Fruit fly (Drosophila melanogaster): ENCODE data around the gene CG5149.

CG5149 gene

dm6 chr2L:7401627-7402026, 13.6 kb upstream of the CG5149 start (continued):
- TF ChIP-seq C15 (GFP tag; IDR thresholded peaks at IDR 0.05) (no peak), CG3995 (GFP tag; optimal IDR thresholded peaks at IDR 0.05) (no peak), Pdp1 (GFP tag; optimal IDR thresholded peaks at IDR 0.05) (peak; percentile 23 to 62), CG8281 (tag; optimal IDR thresholded peaks at IDR 0.05) (peak; percentile 7), ro (GFP tag; IDR thresholded peaks at IDR 0.05) (peak; percentile 74), CG10959 (GFP tag; IDR thresholded peaks at IDR 0.05) (peak; percentile 66; the same call in 1 of the 2 replicates), Fer2 (tag; optimal IDR thresholded peaks at IDR 0.05) (peak; percentile 56), CG18599 (GFP tag; optimal IDR thresholded peaks at IDR 0.05) (peak; percentile 69), wdn (GFP tag; IDR thresholded peaks at IDR 0.05) (peak; percentile 68), D (optimal IDR thresholded peaks at IDR 0.05) (no peak), D (GFP tag; optimal IDR thresholded peaks at IDR 0.05) (peak; percentile 16), CG13287 (GFP tag; IDR thresholded peaks at IDR 0.05; ENCODE audit: partially characterized antibody) (no peak), CG30431 (GFP tag; optimal IDR thresholded peaks at IDR 0.05) (no peak), gsb-n (tag; optimal IDR thresholded peaks at IDR 0.05) (peak; percentile 79), kah (GFP tag; optimal IDR thresholded peaks at IDR 0.05) (peak; percentile 8), lmd (GFP tag; IDR thresholded peaks at IDR 0.05) (peak; percentile 83), nerfin-2 (GFP tag; IDR thresholded peaks at IDR 0.05; ENCODE audit: partially characterized antibody) (no peak), CG34224 (GFP tag; IDR thresholded peaks at IDR 0.05; ENCODE audit: partially characterized antibody) (no peak), al (GFP tag; IDR thresholded peaks at IDR 0.05) (peak; percentile 47; the same call in 1 of the 2 replicates), ato (GFP tag; IDR thresholded peaks at IDR 0.05; ENCODE audit: partially characterized antibody) (no peak), org-1 (GFP tag; optimal IDR thresholded peaks at IDR 0.05) (peak; percentile 27), CG17912 (GFP tag; optimal IDR thresholded peaks at IDR 0.05) (peak; percentile 13), tap (tag; optimal IDR thresholded peaks at IDR 0.05) (peak; percentile 83), CG3838 (GFP tag; optimal IDR thresholded peaks at IDR 0.05) (no peak), H2.0 (GFP tag; IDR thresholded peaks at IDR 0.05) (peak; percentile 74), nau (GFP tag; optimal IDR thresholded peaks at IDR 0.05) (no peak), CG17829 (tag; optimal IDR thresholded peaks at IDR 0.05) (peak; percentile 68), CoRest (tag; optimal IDR thresholded peaks at IDR 0.05) (peak; percentile 85), klu (GFP tag; IDR thresholded peaks at IDR 0.05) (peak; percentile 62), gem (tag; optimal IDR thresholded peaks at IDR 0.05) (peak; percentile 80), chm (GFP tag; IDR thresholded peaks at IDR 0.05) (no peak; the same call in 1 of the 2 replicates), CG4424 (GFP tag; optimal IDR thresholded peaks at IDR 0.05) (peak; percentile 51), tgo (GFP tag; IDR thresholded peaks at IDR 0.05) (peak; percentile 92), CG13123 (GFP tag; optimal IDR thresholded peaks at IDR 0.05) (no peak), dimm (GFP tag; IDR thresholded peaks at IDR 0.05) (peak; percentile 37; the same call in 1 of the 2 replicates), Eip74EF (GFP tag; optimal IDR thresholded peaks at IDR 0.05) (peak in 1 of 2 experiments; percentile 60), CG12942 (GFP tag; optimal IDR thresholded peaks at IDR 0.05) (peak; percentile 29), abd-A (tag; optimal IDR thresholded peaks at IDR 0.05) (no peak), CG15601 (tag; optimal IDR thresholded peaks at IDR 0.05) (peak; percentile 51), Dek (tag; optimal IDR thresholded peaks at IDR 0.05) (peak; percentile 68), da (GFP tag; optimal IDR thresholded peaks at IDR 0.05) (no peak), Dp (GFP tag; optimal IDR thresholded peaks at IDR 0.05) (no peak), esg (GFP tag; conservative IDR thresholded peaks at IDR 0.05) (peak; percentile 63), tll (GFP tag; optimal IDR thresholded peaks at IDR 0.05) (no peak), CG6791 (GFP tag; IDR thresholded peaks at IDR 0.05; ENCODE audit: partially characterized antibody) (no peak), slbo (GFP tag; IDR thresholded peaks at IDR 0.05) (peak; percentile 90), Doc2 (GFP tag; IDR thresholded peaks at IDR 0.05) (no peak), ci (GFP tag; IDR thresholded peaks at IDR 0.05) (peak; percentile 81), z (GFP tag; IDR thresholded peaks at IDR 0.05) (no peak), YL-1 (GFP tag; optimal IDR thresholded peaks at IDR 0.05) (no peak)

Measured in whole organism, embryonic.